Worm (Caenorhabditis elegans): ENCODE data around the gene F01D5.5.
"Not testable (repeated sequence)": the region's sequence is repeated elsewhere in the genome, so short reads cannot be mapped to it uniquely, and the experiment has no call there.

The F01D5.5 gene

DNA sequence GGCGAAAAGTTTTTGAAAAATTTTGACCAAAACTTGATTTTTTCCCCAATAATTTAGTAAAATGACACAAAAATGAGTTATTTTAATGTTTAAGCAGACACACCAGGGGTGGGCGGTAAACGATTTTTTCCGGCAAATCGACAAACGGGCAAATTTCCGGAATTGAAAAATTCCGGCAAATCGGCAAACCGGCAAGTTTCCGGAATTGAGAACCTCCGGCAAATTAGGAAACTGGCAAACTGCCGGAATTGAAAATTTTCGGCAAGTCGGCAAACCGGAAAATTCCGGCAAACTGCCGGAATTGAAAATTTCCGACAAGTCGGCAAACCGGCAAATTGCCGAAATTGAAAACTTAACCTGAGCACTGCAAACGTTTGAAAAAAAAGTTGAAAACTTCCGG lies 30.6 kb upstream of the F01D5.5 start:
- TF ChIP-seq elt-2 (tag; optimal IDR thresholded peaks at IDR 0.05) (no peak), sptf-1 (tag; optimal IDR thresholded peaks at IDR 0.05) (no peak), tlp-1 (tag; optimal IDR thresholded peaks at IDR 0.05) (no peak), irx-1 (tag; optimal IDR thresholded peaks at IDR 0.05) (no peak), sup-37 (GFP tag; optimal IDR thresholded peaks at IDR 0.05) (no peak), mef-2 (tag; optimal IDR thresholded peaks at IDR 0.05) (no peak), nhr-71 (tag; optimal IDR thresholded peaks at IDR 0.05) (peak; percentile 3), pqm-1 (tag; optimal IDR thresholded peaks at IDR 0.05) (no peak), unc-130 (tag; optimal IDR thresholded peaks at IDR 0.05) (no peak)

DNA sequence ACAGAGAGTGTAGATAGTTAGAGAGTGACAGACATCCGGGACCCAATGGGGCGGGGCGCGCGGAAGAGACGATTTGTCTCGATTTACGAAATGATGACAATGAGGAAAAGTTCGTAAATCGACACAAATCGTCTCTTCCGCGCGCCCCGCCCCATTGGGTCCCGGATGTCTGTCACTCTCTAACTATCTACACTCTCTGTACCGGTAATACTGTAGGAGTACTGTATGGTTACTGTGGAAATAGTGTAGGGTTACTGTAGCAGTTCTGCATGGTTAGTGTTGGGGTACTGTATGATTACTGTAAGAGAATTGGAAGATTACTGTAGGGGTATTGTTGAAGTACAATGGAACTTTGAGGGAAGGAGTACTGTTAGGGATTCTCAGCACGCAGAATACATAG lies 19.1 kb upstream of the F01D5.5 start, which contains the start of gene F01D5.10:
Gene F01D5.10, minus strand, starts transcription at position 101 of the 400 bp plus-strand sequence.
- not testable (repeated sequence) for TF ChIP-seq egl-27, F16B12.6, unc-30 (tag; optimal IDR thresholded peaks at IDR 0.05)

- peak; percentile 43 for TF ChIP-seq ceh-8 (GFP tag; optimal IDR thresholded peaks at IDR 0.05)
These were observed 17.5 kb upstream of the F01D5.5 start for ce11 chrII:14019625-14020024.

DNA sequence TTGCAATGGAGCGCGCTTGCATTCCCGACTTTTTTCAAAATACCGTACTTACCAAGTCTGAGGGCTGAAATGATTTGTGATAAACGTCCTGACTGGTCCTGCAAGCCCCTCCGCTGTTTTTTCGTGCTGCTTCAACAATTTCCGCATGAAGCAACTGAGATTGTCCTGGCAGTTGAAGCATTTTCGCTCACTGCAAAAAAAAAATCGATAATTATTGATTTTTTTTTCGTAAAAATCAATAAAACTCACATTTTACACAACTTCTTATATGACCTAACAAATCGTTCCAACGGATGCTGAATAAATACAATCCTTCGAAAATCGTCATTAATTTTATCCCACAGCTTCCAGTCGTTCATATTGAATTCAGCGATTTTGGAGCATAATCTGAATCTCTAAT lies 16.8 kb upstream of the F01D5.5 start:
- TF ChIP-seq lin-14 (GFP tag; optimal IDR thresholded peaks at IDR 0.05) (no peak), sup-37 (GFP tag; optimal IDR thresholded peaks at IDR 0.05) (no peak), aha-1 (tag; optimal IDR thresholded peaks at IDR 0.05) (no peak), unc-62 (GFP tag; optimal IDR thresholded peaks at IDR 0.05) (no peak), nhr-90 (tag; optimal IDR thresholded peaks at IDR 0.05; ENCODE audit: poor library complexity) (no peak), zag-1 (tag; optimal IDR thresholded peaks at IDR 0.05) (no peak), rnt-1 (tag; optimal IDR thresholded peaks at IDR 0.05) (no peak)

ce11 chrII:14018192-14018591 lies 16.1 kb upstream of the F01D5.5 start:
- TF ChIP-seq ztf-11 (tag; optimal IDR thresholded peaks at IDR 0.05) (peak in 1 of 2 experiments; percentile 65), hpl-2 (GFP tag; optimal IDR thresholded peaks at IDR 0.05) (peak; percentile 54), pqm-1 (tag; optimal IDR thresholded peaks at IDR 0.05) (no peak), mdl-1 (tag; optimal IDR thresholded peaks at IDR 0.05) (peak in 1 of 2 experiments; percentile 49), unc-62 (GFP tag; optimal IDR thresholded peaks at IDR 0.05) (no peak), nhr-77 (tag; optimal IDR thresholded peaks at IDR 0.05) (peak; percentile 86), rnt-1 (tag; optimal IDR thresholded peaks at IDR 0.05) (peak; percentile 85), tlp-1 (tag; optimal IDR thresholded peaks at IDR 0.05) (no peak), lin-15B (tag; optimal IDR thresholded peaks at IDR 0.05) (no peak), lsy-2 (tag; optimal IDR thresholded peaks at IDR 0.05) (peak; percentile 31 to 80), ceh-90 (tag; optimal IDR thresholded peaks at IDR 0.05) (no peak), nhr-90 (tag; optimal IDR thresholded peaks at IDR 0.05; ENCODE audit: poor library complexity) (peak; percentile 98), ces-1 (GFP tag; optimal IDR thresholded peaks at IDR 0.05) (no peak), irx-1 (tag; optimal IDR thresholded peaks at IDR 0.05) (peak; percentile 79), nhr-85 (tag) (peak; percentile 97), aha-1 (tag; optimal IDR thresholded peaks at IDR 0.05) (no peak), fkh-4 (tag; optimal IDR thresholded peaks at IDR 0.05; ENCODE audit: borderline replicate concordance) (no peak), ceh-82 (tag; optimal IDR thresholded peaks at IDR 0.05) (peak; percentile 22 to 58 (median 33)), fkh-8 (tag; optimal IDR thresholded peaks at IDR 0.05) (no peak), mef-2 (tag; optimal IDR thresholded peaks at IDR 0.05) (no peak), dsc-1 (tag; optimal IDR thresholded peaks at IDR 0.05) (peak; percentile 84), grh-1 (GFP tag; IDR thresholded peaks at IDR 0.05) (peak; percentile 89), zag-1 (tag; optimal IDR thresholded peaks at IDR 0.05) (no peak), blmp-1 (tag; optimal IDR thresholded peaks at IDR 0.05) (no peak), egl-27 (tag; optimal IDR thresholded peaks at IDR 0.05) (no peak), lin-14 (GFP tag; optimal IDR thresholded peaks at IDR 0.05) (peak; percentile 83), elt-2 (tag; optimal IDR thresholded peaks at IDR 0.05) (peak; percentile 94), xbp-1 (tag; optimal IDR thresholded peaks at IDR 0.05) (peak; percentile 84), ceh-88 (GFP tag; IDR thresholded peaks at IDR 0.05) (peak; percentile 61), nhr-28 (tag; optimal IDR thresholded peaks at IDR 0.05) (no peak), C34B4.2 (tag; optimal IDR thresholded peaks at IDR 0.05) (peak; percentile 5), efl-3 (GFP tag; optimal IDR thresholded peaks at IDR 0.05) (no peak), efl-1 (optimal IDR thresholded peaks at IDR 0.05) (peak; percentile 53 to 80), efl-1 (GFP tag; optimal IDR thresholded peaks at IDR 0.05 in 1 of 2) (peak; percentile 62 to 96), nhr-12 (tag; optimal IDR thresholded peaks at IDR 0.05) (no peak), ceh-63 (GFP tag; optimal IDR thresholded peaks at IDR 0.05) (no peak)

Data from whole organism, L1 larva.